Worm (Caenorhabditis elegans) whole organism, L1 larva: Measurements from ENCODE around the gene F02D8.9.

Source experiments
- C04F5.9 ChIP-seq: sonication (generic microtip); optimal IDR thresholded peaks from 2 replicates; lab custom pipeline; 2016; ENCODE audit warnings: missing genetic modification characterization, missing compliant biosample characterization
- C16A3.4 ChIP-seq: fragments of 150-350 bp; optimal IDR thresholded peaks from 2 replicates; lab custom pipeline; 2014; ENCODE audit warnings: missing biosample characterization, missing genetic modification characterization
- C34B4.2 ChIP-seq: sonication (generic microtip); optimal IDR thresholded peaks from 2 replicates; lab custom pipeline; 2017; ENCODE audit warnings: mild to moderate bottlenecking, missing genetic modification characterization, missing compliant biosample characterization
- aha-1 ChIP-seq: fragments of 150-350 bp; optimal IDR thresholded peaks from 2 replicates; lab custom pipeline; 2014; ENCODE audit warnings: missing biosample characterization, missing genetic modification characterization
- aly-2 ChIP-seq: fragments of 150-350 bp; optimal IDR thresholded peaks from 2 replicates; lab custom pipeline; 2014; ENCODE audit warnings: missing biosample characterization, missing genetic modification characterization
- ama-1 ChIP-seq: fragments of 150-350 bp; optimal IDR thresholded peaks from 2 replicates; lab custom pipeline; 2014
- blmp-1 ChIP-seq: fragments of 150-350 bp; optimal IDR thresholded peaks from 2 replicates; lab custom pipeline; 2014; ENCODE audit warnings: missing biosample characterization, missing genetic modification characterization
- ceh-63 ChIP-seq: fragments of 200-800 bp; sonication (Bioruptor generic); optimal IDR thresholded peaks from 2 replicates; lab custom pipeline; 2018; ENCODE audit warnings: mild to moderate bottlenecking, missing genetic modification characterization, missing compliant biosample characterization
- ceh-82 ChIP-seq, 3 experiments: fragments of 150-350 bp in 1 of 3; sonication (generic microtip) in 2 of 3; optimal IDR thresholded peaks; 2 replicates each; lab custom pipeline; 2014 to 2017; ENCODE audit warnings: missing biosample characterization in 3 of 3, missing genetic modification characterization in 3 of 3
- ceh-90 ChIP-seq: sonication (generic microtip); optimal IDR thresholded peaks from 2 replicates; lab custom pipeline; 2016; ENCODE audit warnings: missing genetic modification characterization, missing compliant biosample characterization
- ces-1 ChIP-seq: fragments of 150-350 bp; optimal IDR thresholded peaks from 2 replicates; lab custom pipeline; 2014; ENCODE audit warnings: missing biosample characterization, missing genetic modification reagents, missing genetic modification characterization
- dpl-1 ChIP-seq, 3 experiments: fragments of 150-350 bp in 2 of 3; sonication (generic microtip) in 1 of 3; optimal IDR thresholded peaks; 2 replicates each; lab custom pipeline; 2014 to 2017; ENCODE audit warnings: missing biosample characterization in 3 of 3, missing genetic modification characterization in 3 of 3, missing genetic modification reagents in 3 of 3
- efl-1 ChIP-seq, 4 experiments: fragments of 150-350 bp; optimal IDR thresholded peaks in 3 of 4; peaks in 1 of 4; 1 replicate in 1 of 4; 2 replicates in 3 of 4; lab custom pipeline; 2014; ENCODE audit warnings: missing biosample characterization in 2 of 4, missing genetic modification characterization in 2 of 4, missing genetic modification reagents in 2 of 4
- egl-13 ChIP-seq: sonication (generic microtip); optimal IDR thresholded peaks from 2 replicates; lab custom pipeline; 2016; ENCODE audit warnings: missing genotype, missing genetic modification reagents, missing genetic modification characterization, missing compliant biosample characterization
- fkh-8 ChIP-seq: sonication (generic microtip); optimal IDR thresholded peaks from 2 replicates; lab custom pipeline; 2016; ENCODE audit warnings: mild to moderate bottlenecking, missing genetic modification characterization, missing compliant biosample characterization
- fos-1 ChIP-seq: fragments of 150-350 bp; optimal IDR thresholded peaks from 2 replicates; lab custom pipeline; 2014; ENCODE audit warnings: missing biosample characterization, missing genetic modification characterization
- grh-1 ChIP-seq: fragments of 200-800 bp; sonication (Bioruptor generic); IDR thresholded peaks from 2 replicates; pipeline ENCODE4 v1.3.6; 2022; ENCODE audit warnings: missing genetic modification reagents, missing genetic modification characterization, missing compliant biosample characterization
- hlh-17 ChIP-seq: fragments of 200-800 bp; sonication (Bioruptor generic); optimal IDR thresholded peaks from 2 replicates; lab custom pipeline; 2018; ENCODE audit warnings: missing genetic modification characterization, mild to moderate bottlenecking, missing compliant biosample characterization, moderate library complexity, borderline replicate concordance
- hlh-4 ChIP-seq: sonication (generic microtip); optimal IDR thresholded peaks from 2 replicates; lab custom pipeline; 2016; ENCODE audit warnings: mild to moderate bottlenecking, missing genetic modification characterization, missing compliant biosample characterization
- irx-1 ChIP-seq: sonication (generic microtip); optimal IDR thresholded peaks from 2 replicates; lab custom pipeline; 2016; ENCODE audit warnings: missing genetic modification characterization, missing compliant biosample characterization
- jun-1 ChIP-seq: fragments of 150-350 bp; optimal IDR thresholded peaks from 2 replicates; lab custom pipeline; 2014; ENCODE audit warnings: missing biosample characterization, missing genetic modification reagents, missing genetic modification characterization
- lin-14 ChIP-seq: fragments of 200-800 bp; sonication (Bioruptor generic); optimal IDR thresholded peaks from 2 replicates; lab custom pipeline; 2018; ENCODE audit warnings: mild to moderate bottlenecking, missing genetic modification characterization, moderate library complexity, missing compliant biosample characterization
- lin-15B ChIP-seq: fragments of 150-350 bp; sonication (generic microtip); optimal IDR thresholded peaks from 3 replicates; lab custom pipeline; 2014; ENCODE audit warnings: missing biosample characterization, missing genetic modification characterization
- mep-1 ChIP-seq: fragments of 150-350 bp; optimal IDR thresholded peaks from 2 replicates; lab custom pipeline; 2014; ENCODE audit warnings: missing biosample characterization, missing genetic modification characterization
- nhr-11 ChIP-seq: fragments of 150-350 bp; optimal IDR thresholded peaks from 2 replicates; lab custom pipeline; 2014; ENCODE audit warnings: missing biosample characterization, missing genetic modification characterization
- nhr-19 ChIP-seq: fragments of 200-800 bp; sonication (Bioruptor generic); conservative IDR thresholded peaks from 2 replicates; pipeline ENCODE4 v1.3.6; 2022; ENCODE audit warnings: missing genetic modification characterization, missing compliant biosample characterization
- nhr-20 ChIP-seq: sonication (generic microtip); optimal IDR thresholded peaks from 2 replicates; lab custom pipeline; 2016; ENCODE audit warnings: mild to moderate bottlenecking, missing genetic modification characterization, missing compliant biosample characterization
- nhr-28 ChIP-seq: fragments of 150-350 bp; optimal IDR thresholded peaks from 2 replicates; lab custom pipeline; 2014; ENCODE audit warnings: missing biosample characterization, missing genetic modification characterization
- nhr-71 ChIP-seq: sonication (generic microtip); optimal IDR thresholded peaks from 2 replicates; lab custom pipeline; 2016; ENCODE audit warnings: mild to moderate bottlenecking, missing genetic modification characterization, moderate library complexity, missing compliant biosample characterization
- rnt-1 ChIP-seq: sonication (generic microtip); optimal IDR thresholded peaks from 2 replicates; lab custom pipeline; 2016; ENCODE audit warnings: mild to moderate bottlenecking, missing genetic modification characterization, moderate library complexity, missing compliant biosample characterization
- sox-4 ChIP-seq: sonication (generic microtip); optimal IDR thresholded peaks from 2 replicates; lab custom pipeline; 2016; ENCODE audit warnings: missing genetic modification characterization, missing compliant biosample characterization
- sptf-1 ChIP-seq: fragments of 150-350 bp; optimal IDR thresholded peaks from 2 replicates; lab custom pipeline; 2014; ENCODE audit warnings: missing biosample characterization, missing genetic modification characterization
- tbx-2 ChIP-seq: sonication (generic microtip); optimal IDR thresholded peaks from 2 replicates; lab custom pipeline; 2016; ENCODE audit warnings: missing genetic modification characterization, missing compliant biosample characterization
- tlp-1 ChIP-seq: fragments of 150-350 bp; optimal IDR thresholded peaks from 2 replicates; lab custom pipeline; 2014; ENCODE audit warnings: missing biosample characterization, missing genetic modification characterization
- unc-130 ChIP-seq: fragments of 150-350 bp; optimal IDR thresholded peaks from 2 replicates; lab custom pipeline; 2017; ENCODE audit warnings: missing biosample characterization, missing genetic modification characterization, inconsistent platforms
- unc-30 ChIP-seq: sonication (generic microtip); optimal IDR thresholded peaks from 2 replicates; lab custom pipeline; 2017; ENCODE audit warnings: missing biosample characterization, missing genetic modification characterization
- unc-62 ChIP-seq: fragments of 150-350 bp; optimal IDR thresholded peaks from 2 replicates; lab custom pipeline; 2014; ENCODE audit warnings: missing biosample characterization, missing genetic modification reagents, missing genetic modification characterization
- unc-86 ChIP-seq: sonication (generic microtip); optimal IDR thresholded peaks from 2 replicates; lab custom pipeline; 2016; ENCODE audit warnings: missing genetic modification characterization, missing compliant biosample characterization
- unc-98 ChIP-seq: fragments of 200-800 bp; sonication (Bioruptor generic); IDR thresholded peaks from 2 replicates; pipeline ENCODE4 v1.3.6; 2022; ENCODE audit warnings: missing genetic modification characterization, missing compliant biosample characterization
- zip-4 ChIP-seq: fragments of 200-800 bp; sonication (Bioruptor generic); optimal IDR thresholded peaks from 2 replicates; lab custom pipeline; 2018; ENCODE audit warnings: mild to moderate bottlenecking, missing genetic modification characterization, moderate library complexity, missing compliant biosample characterization
- ztf-11 ChIP-seq, 2 experiments: sonication (generic microtip); optimal IDR thresholded peaks; 2 replicates each; lab custom pipeline; 2016 to 2017; ENCODE audit warnings: missing genetic modification characterization in 2 of 2, missing biosample characterization in 1 of 2, missing compliant biosample characterization in 1 of 2

Gene F02D8.9

DNA sequence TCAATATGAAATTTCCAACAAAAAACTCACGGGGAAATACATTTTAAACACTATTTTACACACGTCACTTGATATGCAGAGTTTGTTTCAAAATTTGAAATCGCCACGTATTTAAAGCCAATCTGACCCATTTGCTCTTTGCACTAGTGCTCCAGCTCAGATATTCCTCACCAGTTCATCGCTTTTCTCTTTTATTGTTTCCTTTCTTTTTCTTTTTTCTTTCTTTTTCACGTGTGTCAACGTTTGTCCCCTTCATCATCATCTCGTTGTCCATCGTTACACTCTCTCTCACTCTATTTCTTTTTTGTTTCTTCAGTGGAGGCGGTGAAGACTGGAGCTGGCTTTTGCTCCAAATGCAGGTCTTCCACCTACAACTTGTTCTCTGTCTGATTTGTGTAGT is 29.0 kb upstream of the F02D8.9 start, which contains the start of gene F02D8.4:
F02D8.4 (plus strand) TSS at position 301 of the 400 bp plus-strand sequence.
- TF ChIP-seq sptf-1 (tag; lab: Kevin White, UChicago) (no peak), rnt-1 (peak; percentile 29), blmp-1 (tag; lab: Kevin White, UChicago) (peak; percentile 44), nhr-20 (tag; lab: Kevin White, UChicago) (no peak), unc-98 (GFP tag; lab: Robert Waterston, UW) (no peak), grh-1 (no peak), efl-1 (optimal IDR thresholded peaks at IDR 0.05; lab: Kevin White, UChicago) (no peak), efl-1 (GFP tag; optimal IDR thresholded peaks at IDR 0.05 in 1 of 2; lab: Kevin White, UChicago) (peak in 1 of 2 experiments; percentile 51), aly-2 (no peak)

ce11 chrV:14979937-14980336 is 24.4 kb upstream of the F02D8.9 start, which contains the start of gene xbx-1:
TSS of gene xbx-1 (plus strand) at chrV:14980237.
- no peak for TF ChIP-seq ceh-90 (tag; lab: Kevin White, UChicago)
- no peak for TF ChIP-seq unc-30
- TF ChIP-seq egl-13 (tag; lab: Kevin White, UChicago), result no peak
- TF ChIP-seq C04F5.9, result no peak
- no peak for TF ChIP-seq sox-4
- TF ChIP-seq fkh-8 (tag; lab: Kevin White, UChicago), result peak; percentile 19
- TF ChIP-seq unc-130 (tag; lab: Kevin White, UChicago), result no peak

DNA sequence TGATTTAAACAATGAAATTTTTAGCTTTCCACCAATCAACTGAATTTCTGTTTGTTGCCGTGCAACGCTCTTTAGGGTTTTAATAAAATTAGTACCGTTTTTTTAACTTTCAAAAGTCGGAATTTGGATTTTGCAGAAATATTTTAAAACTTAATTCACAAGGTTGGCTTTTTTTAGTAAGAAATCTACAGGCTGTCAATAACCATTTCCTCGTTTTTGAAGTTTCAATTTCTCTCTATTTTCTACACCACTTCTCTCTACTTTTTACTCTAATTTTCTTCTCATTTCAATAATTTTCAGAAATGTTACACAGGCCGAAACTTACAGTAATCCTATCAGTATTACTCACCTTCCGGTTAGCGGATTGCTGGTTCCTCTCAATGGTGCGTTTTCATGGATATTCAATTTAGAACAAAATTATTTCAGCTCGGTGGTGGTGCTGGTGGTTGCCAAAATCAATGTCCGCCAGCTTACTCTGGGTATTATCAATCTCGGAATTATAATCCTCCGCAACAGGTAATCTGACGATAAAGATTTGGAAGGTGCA is 22.7 kb upstream of the F02D8.9 start, which contains the start of the genes grd-12 and F02D8.1:
grd-12 (plus strand) TSS at position 301 of the 547 bp plus-strand sequence.
F02D8.1 (minus strand) TSS at position 497 of the 547 bp plus-strand sequence.
- TF ChIP-seq C34B4.2 (tag; lab: Kevin White, UChicago) (no peak), ceh-82 (tag; optimal IDR thresholded peaks at IDR 0.05; lab: Kevin White, UChicago) (no peak), aha-1 (no peak), unc-86 (tag; lab: Kevin White, UChicago) (no peak), lin-14 (GFP tag; lab: Kevin White, UChicago) (no peak), ces-1 (GFP tag; lab: Kevin White, UChicago) (no peak), nhr-28 (tag; lab: Kevin White, UChicago) (no peak), ztf-11 (tag; optimal IDR thresholded peaks at IDR 0.05; lab: Kevin White, UChicago) (no peak), mep-1 (no peak), nhr-19 (GFP tag; lab: Robert Waterston, UW) (no peak), tbx-2 (tag; lab: Kevin White, UChicago) (no peak), jun-1 (tag; lab: Kevin White, UChicago) (no peak), fos-1 (no peak), nhr-71 (tag; lab: Kevin White, UChicago) (no peak), C16A3.4 (tag; lab: Kevin White, UChicago) (no peak), efl-1 (optimal IDR thresholded peaks at IDR 0.05; lab: Kevin White, UChicago) (no peak), efl-1 (GFP tag; optimal IDR thresholded peaks at IDR 0.05 in 1 of 2; lab: Kevin White, UChicago) (no peak)
- TF ChIP-seq, all 84 proteins: peak for 0

DNA sequence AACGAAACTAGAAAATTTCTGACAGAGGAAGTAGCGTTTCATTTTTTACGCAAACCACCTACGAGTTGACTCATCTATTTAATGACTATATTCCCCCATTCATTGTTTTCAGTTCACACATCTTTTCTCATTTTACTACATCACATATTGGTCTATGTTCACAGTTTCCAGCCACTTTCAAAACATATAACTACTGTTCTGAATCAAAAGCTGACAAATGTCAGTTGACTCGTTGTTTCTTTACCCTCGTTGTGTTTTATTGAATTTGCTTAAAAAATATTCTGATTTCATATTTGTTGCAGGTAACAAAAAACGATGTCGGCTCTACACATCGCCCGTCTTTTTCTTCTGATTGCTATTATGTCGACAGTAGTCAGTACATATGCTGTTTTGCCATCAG is 15.6 kb upstream of the F02D8.9 start, which contains the start of gene nlp-59:
nlp-59 (plus strand) TSS at position 301 of the 400 bp plus-strand sequence.
- TF ChIP-seq irx-1 (tag; lab: Kevin White, UChicago), result no peak
- no peak for TF ChIP-seq lin-15B
- TF ChIP-seq unc-62 (GFP tag; lab: Kevin White, UChicago), result no peak
- TF ChIP-seq nhr-28 (tag; lab: Kevin White, UChicago), result no peak

ce11 chrV:14954633-14955032 is 943 bp downstream of the F02D8.9 start, which contains the start of gene C30G7.5:
TSS of gene C30G7.5 (minus strand) at chrV:14954733.
- TF ChIP-seq tlp-1 (no peak), zip-4 (no peak), grh-1 (no peak), nhr-20 (tag; lab: Kevin White, UChicago) (no peak), ama-1 (lab: Kevin White, UChicago) (no peak), nhr-11 (tag; lab: Kevin White, UChicago) (no peak), hlh-4 (no peak), hlh-17 (GFP tag; lab: Kevin White, UChicago) (no peak), blmp-1 (tag; lab: Kevin White, UChicago) (no peak), lin-14 (GFP tag; lab: Kevin White, UChicago) (no peak), efl-1 (optimal IDR thresholded peaks at IDR 0.05; lab: Kevin White, UChicago) (no peak), efl-1 (GFP tag; optimal IDR thresholded peaks at IDR 0.05 in 1 of 2; lab: Kevin White, UChicago) (no peak), ceh-63 (GFP tag; lab: Kevin White, UChicago) (no peak), dpl-1 (GFP tag; optimal IDR thresholded peaks at IDR 0.05; lab: Kevin White, UChicago) (no peak)
